Fruit fly (Drosophila melanogaster) whole organism, prepupa: ENCODE data around the gene CG4239.
A peak's percentile ranks its signal among the peaks of the same experiment; 100 is the strongest.

Source experiments
- Blimp-1 ChIP-seq: fragments of 200-800 bp; sonication (Bioruptor generic); optimal IDR thresholded peaks from 3 replicates; lab custom pipeline; 2017; ENCODE audit warnings: missing biosample characterization, missing genetic modification characterization, mild to moderate bottlenecking, moderate library complexity, missing genetic modification reagents
- CG10631 ChIP-seq: fragments of 200-800 bp; sonication (Bioruptor generic); optimal IDR thresholded peaks from 2 replicates; lab custom pipeline; 2016; ENCODE audit warnings: missing biosample characterization, missing genetic modification characterization
- CG15336 ChIP-seq: fragments of 200-800 bp; sonication (Bioruptor generic); IDR thresholded peaks from 2 replicates; pipeline ENCODE4 v1.3.6; 2022; ENCODE audit warnings: missing biosample characterization, missing genetic modification characterization
- CG1621 ChIP-seq: fragments of 200-800 bp; sonication (Bioruptor generic); optimal IDR thresholded peaks from 3 replicates; lab custom pipeline; 2018; ENCODE audit warnings: missing biosample characterization, mild to moderate bottlenecking, missing genetic modification characterization
- CG3919 ChIP-seq: fragments of 200-800 bp; sonication (Bioruptor generic); optimal IDR thresholded peaks from 3 replicates; lab custom pipeline; 2016; ENCODE audit warnings: missing biosample characterization, missing genetic modification characterization
- CG4318 ChIP-seq: fragments of 200-800 bp; sonication (Bioruptor generic); optimal IDR thresholded peaks from 3 replicates; lab custom pipeline; 2017; ENCODE audit warnings: missing biosample characterization, mild to moderate bottlenecking, missing genetic modification characterization
- CG6163 ChIP-seq: fragments of 200-800 bp; sonication (Bioruptor generic); IDR thresholded peaks from 3 replicates; pipeline ENCODE4 v1.3.6; 2022; ENCODE audit warnings: missing biosample characterization, missing genetic modification characterization
- CG6276 ChIP-seq: fragments of 200-800 bp; sonication (Bioruptor generic); optimal IDR thresholded peaks from 2 replicates; lab custom pipeline; 2017; ENCODE audit warnings: missing biosample characterization, mild to moderate bottlenecking, missing genetic modification characterization
- CG8119 ChIP-seq: fragments of 200-800 bp; sonication (Bioruptor generic); IDR thresholded peaks from 3 replicates; pipeline ENCODE4 v1.3.6; 2022; ENCODE audit warnings: missing biosample characterization, missing genetic modification characterization
- CG8319 ChIP-seq: fragments of 200-800 bp; sonication (Bioruptor generic); optimal IDR thresholded peaks from 3 replicates; lab custom pipeline; 2016; ENCODE audit warnings: missing biosample characterization, missing genetic modification characterization
- CG8632 ChIP-seq: fragments of 200-800 bp; sonication (Bioruptor generic); optimal IDR thresholded peaks from 3 replicates; lab custom pipeline; 2016; ENCODE audit warnings: missing biosample characterization, missing genetic modification characterization
- CG9139 ChIP-seq: fragments of 200-800 bp; sonication (Bioruptor generic); optimal IDR thresholded peaks from 3 replicates; lab custom pipeline; 2017; ENCODE audit warnings: missing biosample characterization, mild to moderate bottlenecking, missing genetic modification characterization
- Eip75B ChIP-seq: fragments of 200-800 bp; sonication (Bioruptor generic); optimal IDR thresholded peaks from 3 replicates; lab custom pipeline; 2016; ENCODE audit warnings: missing biosample characterization, missing genetic modification characterization
- Eip78C ChIP-seq: fragments of 200-800 bp; sonication (Bioruptor generic); peaks from one replicate; lab custom pipeline; 2016; ENCODE audit warnings: missing biosample characterization, missing genetic modification characterization
- Eip93F ChIP-seq: fragments of 200-800 bp; sonication (Bioruptor generic); optimal IDR thresholded peaks from 2 replicates; lab custom pipeline; 2016; ENCODE audit warnings: missing biosample characterization, mild to moderate bottlenecking, missing genetic modification characterization
- Ets21C ChIP-seq: fragments of 200-800 bp; sonication (Bioruptor generic); optimal IDR thresholded peaks from 3 replicates; lab custom pipeline; 2016; ENCODE audit warnings: missing biosample characterization, missing genetic modification characterization
- Ets96B ChIP-seq: fragments of 200-800 bp; optimal IDR thresholded peaks from 2 replicates; lab custom pipeline; 2019; ENCODE audit warnings: missing biosample characterization, mild to moderate bottlenecking, missing genetic modification characterization, moderate library complexity
- Gug ChIP-seq: fragments of 200-800 bp; sonication (Bioruptor generic); IDR thresholded peaks from 2 replicates; pipeline ENCODE4 v1.3.6; 2022; ENCODE audit warnings: missing biosample characterization, missing genetic modification characterization
- Hr38 ChIP-seq: sonication (Bioruptor generic); optimal IDR thresholded peaks from 2 replicates; lab custom pipeline; 2016; ENCODE audit warnings: missing biosample characterization, missing genetic modification characterization
- Hr39 ChIP-seq: fragments of 200-800 bp; sonication (Bioruptor generic); optimal IDR thresholded peaks from 2 replicates; lab custom pipeline; 2016; ENCODE audit warnings: missing biosample characterization, missing genetic modification characterization
- Met ChIP-seq: fragments of 200-800 bp; sonication (Bioruptor generic); optimal IDR thresholded peaks from 3 replicates; lab custom pipeline; 2016; ENCODE audit warnings: missing biosample characterization, missing genetic modification characterization
- OdsH ChIP-seq: fragments of 200-800 bp; sonication (Bioruptor generic); optimal IDR thresholded peaks from 3 replicates; lab custom pipeline; 2016; ENCODE audit warnings: missing biosample characterization, missing genetic modification characterization
- Smox ChIP-seq: fragments of 200-800 bp; sonication (Bioruptor generic); optimal IDR thresholded peaks from 3 replicates; lab custom pipeline; 2016; ENCODE audit warnings: missing biosample characterization, missing genetic modification characterization
- Sox14 ChIP-seq: fragments of 200-800 bp; sonication (Bioruptor generic); optimal IDR thresholded peaks from 3 replicates; lab custom pipeline; 2016; ENCODE audit warnings: missing biosample characterization, missing genetic modification characterization
- acj6 ChIP-seq: fragments of 200-800 bp; sonication (Bioruptor generic); optimal IDR thresholded peaks from 3 replicates; lab custom pipeline; 2016; ENCODE audit warnings: missing biosample characterization, missing genetic modification characterization
- cyc ChIP-seq: fragments of 200-800 bp; sonication (Bioruptor generic); optimal IDR thresholded peaks from 3 replicates; lab custom pipeline; 2016; ENCODE audit warnings: missing biosample characterization, missing genetic modification characterization
- dsx ChIP-seq: fragments of 200-800 bp; optimal IDR thresholded peaks from 3 replicates; lab custom pipeline; 2019; ENCODE audit warnings: missing biosample characterization, mild to moderate bottlenecking, missing genetic modification characterization, moderate library complexity; ENCODE audit not compliant: poor library complexity, severe bottlenecking
- esn ChIP-seq: fragments of 200-800 bp; sonication (Bioruptor generic); optimal IDR thresholded peaks from 2 replicates; lab custom pipeline; 2016; ENCODE audit warnings: missing biosample characterization, mild to moderate bottlenecking, missing genetic modification characterization, moderate library complexity
- fd59A ChIP-seq: fragments of 200-800 bp; sonication (Bioruptor generic); optimal IDR thresholded peaks from 2 replicates; lab custom pipeline; 2017; ENCODE audit warnings: missing biosample characterization, mild to moderate bottlenecking, missing genetic modification characterization, missing genetic modification reagents
- fkh ChIP-seq: fragments of 200-800 bp; sonication (Bioruptor generic); optimal IDR thresholded peaks from 3 replicates; lab custom pipeline; 2017; ENCODE audit warnings: missing biosample characterization, mild to moderate bottlenecking, missing genetic modification characterization, moderate library complexity
- lz ChIP-seq: fragments of 200-800 bp; sonication (Bioruptor generic); optimal IDR thresholded peaks from 3 replicates; lab custom pipeline; 2016; ENCODE audit warnings: missing biosample characterization, missing genetic modification characterization
- net ChIP-seq: fragments of 200-800 bp; sonication (Bioruptor generic); optimal IDR thresholded peaks from 3 replicates; lab custom pipeline; 2016; ENCODE audit warnings: missing biosample characterization, missing genetic modification characterization
- pdm3 ChIP-seq: fragments of 200-800 bp; sonication (Bioruptor generic); optimal IDR thresholded peaks from 3 replicates; lab custom pipeline; 2016; ENCODE audit warnings: missing biosample characterization, missing genetic modification characterization
- spab ChIP-seq: fragments of 200-800 bp; sonication (Bioruptor generic); optimal IDR thresholded peaks from 2 replicates; lab custom pipeline; 2017; ENCODE audit warnings: missing biosample characterization, mild to moderate bottlenecking, missing genetic modification characterization, missing genetic modification reagents
- ss ChIP-seq, 2 experiments: fragments of 200-800 bp; sonication (Bioruptor generic); optimal IDR thresholded peaks; 2 replicates in 1 of 2; 3 replicates in 1 of 2; lab custom pipeline; 2017 to 2018; ENCODE audit warnings: mild to moderate bottlenecking in 2 of 2, missing biosample characterization in 2 of 2, missing genetic modification characterization in 2 of 2, moderate library complexity in 1 of 2
- svp ChIP-seq: fragments of 200-800 bp; sonication (Bioruptor generic); peaks from one replicate; lab custom pipeline; 2016; ENCODE audit warnings: missing biosample characterization, missing genetic modification characterization
- topi ChIP-seq: fragments of 200-800 bp; sonication (Bioruptor generic); optimal IDR thresholded peaks from 3 replicates; lab custom pipeline; 2016; ENCODE audit warnings: missing biosample characterization, missing genetic modification characterization
- vri ChIP-seq: fragments of 200-800 bp; sonication (Bioruptor generic); optimal IDR thresholded peaks from 3 replicates; lab custom pipeline; 2016; ENCODE audit warnings: missing biosample characterization, mild to moderate bottlenecking, missing genetic modification characterization

The CG4239 gene

dm6 chrX:16405209-16405608 lies 20.1 kb downstream of the CG4239 start, which contains the start of gene CG4301:
TSS of gene CG4301 (plus strand) at chrX:16405509.
- TF ChIP-seq spab (GFP tag; lab: Kevin White, UChicago): no peak
- no peak for TF ChIP-seq svp (GFP tag; lab: Kevin White, UChicago)
- no peak for TF ChIP-seq Ets21C
- no peak for TF ChIP-seq net
- TF ChIP-seq CG9139 (GFP tag; lab: Kevin White, UChicago): no peak
- no peak for TF ChIP-seq CG15336 (GFP tag; lab: Robert Waterston, UW)
- no peak for TF ChIP-seq Blimp-1 (GFP tag; lab: Kevin White, UChicago)
- TF ChIP-seq, all 60 proteins: peak for 0

dm6 chrX:16406083-16406482 lies 21.0 kb downstream of the CG4239 start:
- TF ChIP-seq Eip78C (GFP tag; lab: Kevin White, UChicago) (peak; percentile 46), dsx (GFP tag; lab: Kevin White, UChicago) (no peak), Met (no peak)

- TF ChIP-seq ss (GFP tag; optimal IDR thresholded peaks at IDR 0.05; lab: Kevin White, UChicago): no peak
- TF ChIP-seq Gug: no peak
- TF ChIP-seq topi (GFP tag; lab: Kevin White, UChicago): peak; percentile 5
- peak; percentile 38 for TF ChIP-seq fkh (GFP tag; lab: Kevin White, UChicago)
- no peak for TF ChIP-seq OdsH (GFP tag; lab: Kevin White, UChicago)
- TF ChIP-seq esn: peak; percentile 5
- peak; percentile 51 for TF ChIP-seq Eip78C (GFP tag; lab: Kevin White, UChicago)
- TF ChIP-seq Ets96B (tag; lab: Kevin White, UChicago): no peak
- TF ChIP-seq svp (GFP tag; lab: Kevin White, UChicago): peak; percentile 81
- no peak for TF ChIP-seq CG8319 (GFP tag; lab: Kevin White, UChicago)
- TF ChIP-seq pdm3: no peak
- no peak for TF ChIP-seq fd59A (GFP tag; lab: Kevin White, UChicago)
- TF ChIP-seq lz: peak; percentile 13
- TF ChIP-seq Eip75B (GFP tag; lab: Kevin White, UChicago): peak; percentile 50
- TF ChIP-seq, all 60 proteins: peak for 7
These were observed 29.6 kb downstream of the CG4239 start, which contains the start of gene Traf-like for dm6 chrX:16414451-16415368. TSS of gene Traf-like (plus strand) at chrX:16415046.

dm6 chrX:16420048-16420447 lies 35.0 kb downstream of the CG4239 start:
- no peak for TF ChIP-seq CG8632 (GFP tag; lab: Kevin White, UChicago)
- no peak for TF ChIP-seq fd59A (GFP tag; lab: Kevin White, UChicago)
- peak; percentile 52 for TF ChIP-seq fkh (GFP tag; lab: Kevin White, UChicago)
- no peak for TF ChIP-seq CG6163 (GFP tag; lab: Robert Waterston, UW)

dm6 chrX:16420878-16421277 lies 35.8 kb downstream of the CG4239 start:
- TF ChIP-seq svp (GFP tag; lab: Kevin White, UChicago) (peak; percentile 30), CG8319 (GFP tag; lab: Kevin White, UChicago) (no peak), CG6163 (GFP tag; lab: Robert Waterston, UW) (no peak), Eip78C (GFP tag; lab: Kevin White, UChicago) (peak; percentile 12), Sox14 (GFP tag; lab: Kevin White, UChicago) (peak; percentile 18)

- TF ChIP-seq CG8119 (GFP tag; lab: Robert Waterston, UW) (no peak), pdm3 (no peak), CG10631 (GFP tag; lab: Kevin White, UChicago) (no peak), Hr39 (GFP tag; lab: Kevin White, UChicago) (no peak), CG6276 (GFP tag; lab: Kevin White, UChicago) (no peak), vri (GFP tag; lab: Kevin White, UChicago) (no peak), acj6 (no peak), Smox (no peak), CG3919 (GFP tag; lab: Kevin White, UChicago) (no peak), CG4318 (GFP tag; lab: Kevin White, UChicago) (no peak), lz (no peak), CG8632 (GFP tag; lab: Kevin White, UChicago) (no peak), Eip93F (no peak), CG1621 (tag; lab: Kevin White, UChicago) (no peak), topi (GFP tag; lab: Kevin White, UChicago) (no peak), Hr38 (GFP tag; lab: Kevin White, UChicago) (no peak), ss (GFP tag; optimal IDR thresholded peaks at IDR 0.05; lab: Kevin White, UChicago) (peak in 1 of 2 experiments; percentile 9), cyc (GFP tag; lab: Kevin White, UChicago) (no peak), Met (no peak), CG9139 (GFP tag; lab: Kevin White, UChicago) (no peak)
These were observed 36.9 kb downstream of the CG4239 start, which contains the start of gene AnxB11 for dm6 chrX:16421899-16422412. TSS of gene AnxB11 (minus strand) at chrX:16422265.
